Worm (Caenorhabditis elegans): ENCODE results near the gene C56A3.6.

Gene C56A3.6

DNA sequence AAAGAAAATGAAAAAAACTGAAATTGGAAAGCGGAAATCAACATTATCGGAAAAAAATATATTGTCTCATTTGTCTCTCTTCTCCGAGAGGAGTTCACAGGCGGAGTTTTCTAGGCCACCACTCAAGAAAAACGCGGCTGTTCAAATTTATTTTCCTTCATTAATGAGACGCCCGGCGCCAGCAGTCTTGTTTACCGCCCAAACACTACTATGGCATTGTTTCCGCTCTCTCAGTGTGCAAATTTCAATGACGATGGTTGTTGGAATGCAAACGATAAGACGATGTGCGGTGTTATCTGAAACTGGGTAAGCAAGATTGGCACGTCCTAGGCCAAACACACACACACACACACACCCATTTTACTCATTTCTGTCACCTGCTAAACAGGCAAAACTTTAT lies 549 bp upstream of the C56A3.6 start, which contains the start of gene cav-2 (continued):
- TF ChIP-seq duxl-1 (tag; optimal IDR thresholded peaks at IDR 0.05; ENCODE audit: poor library complexity) (peak; percentile 44), sdz-12 (GFP tag; optimal IDR thresholded peaks at IDR 0.05) (no peak), vab-7 (GFP tag; IDR thresholded peaks at IDR 0.05) (no peak), attf-4 (tag; optimal IDR thresholded peaks at IDR 0.05) (no peak), T26A8.4 (GFP tag; IDR thresholded peaks at IDR 0.05) (peak; percentile 54; the same call in 1 of the 2 replicates), ctbp-1 (GFP tag; IDR thresholded peaks at IDR 0.05) (no peak), Y75B8A.6 (GFP tag; IDR thresholded peaks at IDR 0.05) (no peak), mdt-29 (GFP tag; IDR thresholded peaks at IDR 0.05) (peak; percentile 58; the same call in 1 of the 2 replicates), hif-1 (tag; optimal IDR thresholded peaks at IDR 0.05) (peak in 1 of 2 experiments; percentile 89), lir-3 (tag; optimal IDR thresholded peaks at IDR 0.05) (no peak), F26F4.8 (GFP tag; conservative IDR thresholded peaks at IDR 0.05) (no peak), rbr-2 (tag; optimal IDR thresholded peaks at IDR 0.05) (peak; percentile 61), mxl-2 (GFP tag; conservative IDR thresholded peaks at IDR 0.05) (no peak), ceh-44 (GFP tag; IDR thresholded peaks at IDR 0.05) (0 out of 2 replicates have a peak, but pooled peaks have one; percentile 46), nhr-41 (GFP tag; IDR thresholded peaks at IDR 0.05) (peak; percentile 11; the same call in 1 of the 2 replicates), ceh-82 (tag; optimal IDR thresholded peaks at IDR 0.05) (no peak), R02D3.7 (tag; optimal IDR thresholded peaks at IDR 0.05) (no peak), unc-39 (tag; optimal IDR thresholded peaks at IDR 0.05) (no peak), aha-1 (tag) (peak; percentile 98), ceh-62 (tag; optimal IDR thresholded peaks at IDR 0.05) (no peak), nhr-76 (tag; optimal IDR thresholded peaks at IDR 0.05) (no peak), ceh-32 (tag; optimal IDR thresholded peaks at IDR 0.05; ENCODE audit: poor library complexity) (no peak), nhr-25 (tag; optimal IDR thresholded peaks at IDR 0.05; ENCODE audit: borderline replicate concordance, insufficient read depth) (peak; percentile 28), nhr-111 (GFP tag; optimal IDR thresholded peaks at IDR 0.05) (no peak), F49E8.2 (tag; optimal IDR thresholded peaks at IDR 0.05; ENCODE audit: borderline replicate concordance) (no peak), zag-1 (tag; optimal IDR thresholded peaks at IDR 0.05) (no peak), spr-3 (GFP tag; optimal IDR thresholded peaks at IDR 0.05) (peak; percentile 54), zip-2 (tag; optimal IDR thresholded peaks at IDR 0.05) (no peak), skn-1 (tag; optimal IDR thresholded peaks at IDR 0.05) (no peak), daf-8 (GFP tag; IDR thresholded peaks at IDR 0.05) (no peak), nhr-11 (tag; optimal IDR thresholded peaks at IDR 0.05) (no peak), lim-7 (GFP tag; IDR thresholded peaks at IDR 0.05) (no peak), pqm-1 (tag; optimal IDR thresholded peaks at IDR 0.05) (peak; percentile 94), hlh-11 (tag; optimal IDR thresholded peaks at IDR 0.05) (peak; percentile 84), madf-5 (GFP tag; IDR thresholded peaks at IDR 0.05) (peak in 1 of 2 experiments; percentile 8; a peak in 1 of 4 replicates), zfp-3 (GFP tag; conservative IDR thresholded peaks at IDR 0.05) (peak; percentile 61; the same call in 1 of the 2 replicates), daf-19 (GFP tag; conservative IDR thresholded peaks at IDR 0.05) (no peak), ceh-20 (GFP tag; IDR thresholded peaks at IDR 0.05) (0 out of 2 replicates have a peak, but pooled peaks have one; percentile 37), jun-1 (tag; optimal IDR thresholded peaks at IDR 0.05) (no peak), ztf-7 (tag; optimal IDR thresholded peaks at IDR 0.05) (peak; percentile 56)

- TF ChIP-seq ceh-28 (tag; optimal IDR thresholded peaks at IDR 0.05) (no peak), nhr-77 (tag; optimal IDR thresholded peaks at IDR 0.05) (no peak), madf-9 (GFP tag; conservative IDR thresholded peaks at IDR 0.05) (no peak), daf-19 (GFP tag; conservative IDR thresholded peaks at IDR 0.05) (no peak), daf-8 (GFP tag; IDR thresholded peaks at IDR 0.05) (no peak), Y75B8A.6 (GFP tag; IDR thresholded peaks at IDR 0.05) (no peak), zip-2 (tag; optimal IDR thresholded peaks at IDR 0.05) (no peak), T26A8.4 (GFP tag; IDR thresholded peaks at IDR 0.05) (no peak), mdl-1 (tag; optimal IDR thresholded peaks at IDR 0.05) (no peak), F49E8.2 (tag; optimal IDR thresholded peaks at IDR 0.05; ENCODE audit: borderline replicate concordance) (no peak), tra-1 (GFP tag; IDR thresholded peaks at IDR 0.05) (no peak), nhr-28 (tag; optimal IDR thresholded peaks at IDR 0.05) (no peak), T20F7.1 (GFP tag; optimal IDR thresholded peaks at IDR 0.05) (peak; percentile 68), sdz-12 (GFP tag; optimal IDR thresholded peaks at IDR 0.05) (no peak), dve-1 (tag; optimal IDR thresholded peaks at IDR 0.05; ENCODE audit: insufficient read depth) (peak; percentile 1), duxl-1 (tag; optimal IDR thresholded peaks at IDR 0.05; ENCODE audit: poor library complexity) (no peak), mep-1 (tag; optimal IDR thresholded peaks at IDR 0.05) (peak; percentile 49), lsy-2 (tag; optimal IDR thresholded peaks at IDR 0.05) (peak in 1 of 2 experiments; percentile 78), ceh-82 (tag; optimal IDR thresholded peaks at IDR 0.05) (no peak), nhr-10 (tag; optimal IDR thresholded peaks at IDR 0.05) (no peak), mdt-29 (GFP tag; IDR thresholded peaks at IDR 0.05) (no peak)
Observed at ce11 chrV:13551601-13552000, 4.6 kb downstream of the C56A3.6 start, which contains the start of the genes C56A3.4 and C56A3.5. Gene C56A3.4, minus strand, starts transcription at chrV:13551754. Gene C56A3.5, plus strand, starts transcription at chrV:13551967.
